Worm (Caenorhabditis elegans): Measurements from ENCODE around the gene tufm-1.
"Not testable (repeated sequence)": the region's sequence is repeated elsewhere in the genome, so short reads cannot be mapped to it uniquely, and the experiment has no call there.

Gene tufm-1

DNA sequence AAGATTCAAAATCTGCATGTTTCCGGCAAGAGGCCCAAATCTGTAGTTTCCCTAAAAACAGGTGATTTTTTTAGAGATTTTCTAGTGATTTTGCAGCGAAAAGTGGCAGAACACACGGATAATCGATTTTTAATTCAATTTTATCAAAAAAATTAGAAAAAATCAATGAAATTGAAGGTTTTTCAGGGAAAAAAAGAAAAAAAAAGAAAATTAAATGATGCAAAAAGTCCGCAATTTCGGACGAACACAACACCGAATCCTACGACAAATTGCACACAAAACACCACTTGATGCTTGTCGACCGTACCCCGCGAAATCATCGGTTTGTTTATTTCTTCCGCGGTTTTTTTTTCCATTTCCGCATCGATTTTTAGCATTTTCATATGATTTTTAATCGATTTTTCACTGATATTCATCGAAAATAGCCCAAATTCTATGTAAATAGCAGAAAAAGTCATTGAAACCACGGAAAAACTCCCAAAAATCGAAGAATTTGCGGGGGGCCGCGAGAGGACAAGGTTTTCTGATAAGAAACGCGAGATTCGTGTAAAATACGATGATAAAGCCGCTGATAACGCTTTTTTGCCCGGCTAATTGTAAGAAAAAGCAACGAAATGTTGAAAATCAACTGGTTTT lies at the start of gene tufm-1:
TSS of gene tufm-1 (minus strand) at position 51 of the 636 bp plus-strand sequence.
- TF ChIP-seq flt-1 (GFP tag; IDR thresholded peaks at IDR 0.05) = no peak
- TF ChIP-seq med-1 (GFP tag; optimal IDR thresholded peaks at IDR 0.05; ENCODE audit: insufficient read depth) = no peak
- TF ChIP-seq ztf-29 (GFP tag; IDR thresholded peaks at IDR 0.05) = no peak
- no peak for TF ChIP-seq T22C8.4 (GFP tag; IDR thresholded peaks at IDR 0.05)
- TF ChIP-seq tab-1 (GFP tag; IDR thresholded peaks at IDR 0.05) = no peak
- no peak for TF ChIP-seq cog-1 (tag; optimal IDR thresholded peaks at IDR 0.05)
- TF ChIP-seq ztf-23 (GFP tag; IDR thresholded peaks at IDR 0.05) = no peak
- no peak for TF ChIP-seq ref-1 (GFP tag; conservative IDR thresholded peaks at IDR 0.05)
- no peak for TF ChIP-seq klf-2 (GFP tag; conservative IDR thresholded peaks at IDR 0.05)

DNA sequence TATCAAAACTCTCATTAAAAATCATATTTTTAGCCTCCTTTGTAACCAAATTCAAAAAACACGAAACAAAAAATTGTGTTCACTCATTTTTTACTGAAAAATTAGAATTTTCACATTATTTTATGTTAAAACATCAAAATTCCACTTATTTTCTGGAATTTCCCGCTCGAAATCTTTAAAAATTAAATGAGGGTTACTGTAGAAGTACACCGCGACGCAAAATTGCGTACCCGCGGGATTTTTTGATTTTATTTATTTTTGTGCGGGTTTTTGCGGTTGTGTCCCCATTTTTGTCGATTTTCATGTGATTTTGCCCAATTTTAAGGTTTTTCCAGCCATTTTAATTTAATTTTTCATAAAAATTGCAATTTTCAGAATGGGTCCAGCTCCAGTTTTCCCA lies 43.6 kb upstream of the tufm-1 start:
- TF ChIP-seq ref-1 (GFP tag; conservative IDR thresholded peaks at IDR 0.05) (no peak), cog-1 (tag; optimal IDR thresholded peaks at IDR 0.05) (no peak), med-1 (GFP tag; optimal IDR thresholded peaks at IDR 0.05; ENCODE audit: insufficient read depth) (no peak)

DNA sequence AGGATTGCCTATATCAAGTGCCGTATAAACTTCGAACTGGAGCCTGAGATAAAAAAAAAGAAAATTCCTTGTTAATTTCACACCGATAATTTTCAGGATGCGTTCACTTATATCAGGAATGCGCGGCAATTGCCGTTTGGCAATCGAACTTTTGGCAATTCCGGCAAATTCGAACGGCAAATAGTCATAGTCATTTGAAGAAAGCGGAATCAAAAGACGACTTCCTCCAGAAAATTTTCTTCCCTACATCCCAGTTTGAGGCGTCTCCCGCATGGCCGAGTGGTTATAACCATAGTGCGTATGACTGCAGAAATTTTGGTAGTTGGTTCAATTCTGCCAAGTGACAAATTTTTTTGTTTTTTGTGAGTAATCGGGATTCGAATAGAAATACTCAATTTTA lies 41.2 kb upstream of the tufm-1 start, which contains the start of gene F56F11.4:
TSS of gene F56F11.4 (plus strand) at position 301 of the 400 bp plus-strand sequence.
- TF ChIP-seq med-1 (GFP tag; optimal IDR thresholded peaks at IDR 0.05; ENCODE audit: insufficient read depth) (no peak), T22C8.4 (GFP tag; IDR thresholded peaks at IDR 0.05) (no peak), ztf-29 (GFP tag; IDR thresholded peaks at IDR 0.05) (no peak), klf-2 (GFP tag; conservative IDR thresholded peaks at IDR 0.05) (no peak), ztf-23 (GFP tag; IDR thresholded peaks at IDR 0.05) (no peak), flt-1 (GFP tag; IDR thresholded peaks at IDR 0.05) (no peak), ref-1 (GFP tag; conservative IDR thresholded peaks at IDR 0.05) (no peak), tab-1 (GFP tag; IDR thresholded peaks at IDR 0.05) (no peak), cog-1 (tag; optimal IDR thresholded peaks at IDR 0.05) (no peak)

DNA sequence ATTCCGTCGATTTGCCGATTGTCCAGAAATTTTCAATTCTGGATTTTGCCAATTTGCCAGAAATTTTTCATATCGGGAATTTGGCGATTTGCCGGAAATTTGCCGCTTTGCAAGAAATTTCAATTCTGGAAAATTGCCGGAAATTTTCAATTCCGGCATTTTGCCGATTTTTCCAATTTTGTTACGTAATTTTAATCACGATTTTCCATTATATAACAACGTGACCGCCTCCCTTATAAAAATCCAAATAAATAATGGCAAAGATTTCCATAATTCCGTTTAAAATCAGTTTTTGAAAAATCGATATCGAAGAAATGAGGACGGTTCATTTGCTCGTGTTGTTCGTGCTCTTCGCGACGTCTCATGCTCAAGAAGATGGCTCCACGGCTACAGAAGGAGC lies 32.0 kb upstream of the tufm-1 start, which contains the start of gene H34I24.1:
TSS of gene H34I24.1 (plus strand) at position 301 of the 400 bp plus-strand sequence.
- not testable (repeated sequence) for TF ChIP-seq ref-1 (GFP tag; conservative IDR thresholded peaks at IDR 0.05); tab-1 (GFP tag; IDR thresholded peaks at IDR 0.05); ztf-23 (GFP tag; IDR thresholded peaks at IDR 0.05)

DNA sequence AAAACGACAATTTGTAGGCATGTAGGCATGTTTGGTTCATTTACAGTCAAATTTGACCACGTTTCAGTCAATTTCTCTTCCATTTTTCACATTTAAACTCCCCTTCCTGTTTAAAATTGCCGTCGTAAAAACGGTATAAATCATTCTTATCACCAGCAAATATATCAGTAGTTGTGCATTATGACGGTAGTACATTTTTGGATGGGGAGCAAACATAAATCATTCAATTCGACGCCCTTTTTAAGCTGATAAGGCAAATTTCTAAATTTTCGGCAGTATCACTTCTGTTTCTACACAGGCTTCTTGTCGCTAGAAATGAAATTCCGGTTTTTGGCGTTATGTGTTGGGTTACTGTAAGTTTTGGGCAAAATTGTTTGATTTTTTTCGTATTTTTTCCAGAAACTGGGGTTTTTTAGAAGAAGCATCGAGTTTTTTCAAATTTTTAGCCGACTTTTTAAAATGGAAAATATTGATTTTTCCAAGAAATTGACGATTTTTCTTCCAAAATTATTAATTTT lies 27.1 kb upstream of the tufm-1 start, which contains the start of gene H34I24.2:
TSS of gene H34I24.2 (plus strand) at position 189 of the 518 bp plus-strand sequence.
- TF ChIP-seq cog-1 (tag; optimal IDR thresholded peaks at IDR 0.05) (no peak), klf-2 (GFP tag; conservative IDR thresholded peaks at IDR 0.05) (no peak), tab-1 (GFP tag; IDR thresholded peaks at IDR 0.05) (no peak), flt-1 (GFP tag; IDR thresholded peaks at IDR 0.05) (no peak)

DNA sequence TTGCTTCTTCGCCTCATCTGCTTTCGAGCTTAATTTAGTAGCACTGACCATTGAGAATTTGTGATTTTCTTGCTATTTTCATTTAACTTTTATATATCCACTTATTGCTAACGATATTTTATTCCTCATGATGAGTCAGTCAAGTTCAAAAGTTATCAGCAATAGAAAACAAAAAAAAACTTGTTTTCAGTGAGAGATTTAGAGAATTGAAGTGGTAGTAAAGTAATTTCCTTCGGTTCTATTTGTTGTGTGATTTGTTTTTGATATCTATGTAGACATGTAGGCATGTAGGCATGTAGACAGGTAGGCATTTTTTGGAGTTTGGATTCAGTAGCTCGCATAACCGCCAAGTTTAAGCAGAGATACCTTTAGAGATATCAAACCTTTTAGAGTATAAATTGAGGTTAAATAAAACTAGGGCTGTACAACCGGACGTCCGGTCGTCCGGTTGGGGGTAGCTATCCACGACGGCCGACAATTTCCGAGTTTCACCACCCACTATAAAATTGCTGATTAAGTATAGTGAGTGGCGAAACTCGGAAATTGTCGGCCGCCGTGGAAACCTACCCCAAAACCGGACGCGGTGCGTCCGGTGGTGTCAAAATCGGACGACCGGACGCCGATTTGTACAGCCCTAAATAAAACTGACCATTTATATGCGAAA lies 26.2 kb upstream of the tufm-1 start, which contains the start of gene Y71H2AR.2:
TSS of gene Y71H2AR.2 (minus strand) at position 51 of the 664 bp plus-strand sequence.
- TF ChIP-seq T22C8.4 (GFP tag; IDR thresholded peaks at IDR 0.05) (no peak), ref-1 (GFP tag; conservative IDR thresholded peaks at IDR 0.05) (no peak), med-1 (GFP tag; optimal IDR thresholded peaks at IDR 0.05; ENCODE audit: insufficient read depth) (no peak), cog-1 (tag; optimal IDR thresholded peaks at IDR 0.05) (no peak), flt-1 (GFP tag; IDR thresholded peaks at IDR 0.05) (no peak), ztf-29 (GFP tag; IDR thresholded peaks at IDR 0.05) (no peak), tab-1 (GFP tag; IDR thresholded peaks at IDR 0.05) (no peak), klf-2 (GFP tag; conservative IDR thresholded peaks at IDR 0.05) (no peak), ztf-23 (GFP tag; IDR thresholded peaks at IDR 0.05) (no peak)

DNA sequence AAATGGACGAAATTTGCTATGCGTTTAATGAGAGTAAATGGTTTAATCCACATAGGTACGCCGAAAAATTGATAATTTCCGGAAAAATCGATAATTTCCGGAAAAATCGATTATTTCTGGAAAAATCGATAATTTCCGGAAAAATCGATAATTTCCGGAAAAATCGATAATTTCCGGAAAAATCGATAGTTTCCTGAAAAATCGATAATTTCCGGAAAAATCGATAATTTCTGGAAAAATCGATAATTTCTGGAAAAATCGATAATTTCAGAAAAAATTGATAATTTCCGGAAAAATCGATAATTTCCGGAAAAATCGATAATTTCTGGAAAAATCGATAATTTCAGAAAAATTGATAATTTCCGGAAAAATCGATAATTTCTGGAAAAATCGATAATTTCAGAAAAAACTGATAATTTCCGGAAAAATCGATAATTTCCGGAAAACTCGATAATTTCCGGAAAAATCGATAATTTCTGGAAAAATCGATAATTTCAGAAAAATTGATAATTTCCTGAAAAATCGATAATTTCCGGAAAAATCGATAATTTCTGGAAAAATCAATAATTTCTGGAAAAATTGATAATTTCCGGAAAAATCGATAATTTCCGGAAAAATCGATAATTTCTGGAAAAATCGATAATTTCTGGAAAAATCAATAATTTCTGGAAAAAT lies 22.1 kb upstream of the tufm-1 start:
- peak; percentile 100 for TF ChIP-seq T22C8.4 (GFP tag; IDR thresholded peaks at IDR 0.05)

DNA sequence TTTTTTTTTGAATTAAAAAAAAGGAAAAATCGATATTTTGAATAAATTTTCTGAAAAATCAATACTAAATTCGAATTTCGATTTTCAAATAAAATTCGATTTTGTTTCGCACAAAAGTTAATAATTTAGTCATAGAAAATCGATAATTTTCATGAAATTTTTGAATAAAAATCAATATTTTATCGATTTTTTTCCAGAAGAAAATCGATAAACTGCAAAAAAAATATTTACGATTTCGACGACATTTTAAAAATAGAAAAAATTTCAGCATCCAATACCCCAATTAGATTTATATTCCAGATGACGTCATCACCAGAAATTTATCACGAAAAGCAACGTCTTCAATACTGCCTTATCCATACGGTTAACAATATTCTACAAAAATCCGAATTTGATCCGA lies 21.6 kb upstream of the tufm-1 start, which contains the start of gene josd-1:
TSS of gene josd-1 (plus strand) at position 301 of the 400 bp plus-strand sequence.
- TF ChIP-seq klf-2 (GFP tag; conservative IDR thresholded peaks at IDR 0.05) = no peak
- TF ChIP-seq cog-1 (tag; optimal IDR thresholded peaks at IDR 0.05) = no peak
- no peak for TF ChIP-seq med-1 (GFP tag; optimal IDR thresholded peaks at IDR 0.05; ENCODE audit: insufficient read depth)
- TF ChIP-seq ztf-29 (GFP tag; IDR thresholded peaks at IDR 0.05) = no peak
- no peak for TF ChIP-seq ztf-23 (GFP tag; IDR thresholded peaks at IDR 0.05)
- no peak; the same call in 1 of the 2 replicates for TF ChIP-seq T22C8.4 (GFP tag; IDR thresholded peaks at IDR 0.05)
- no peak for TF ChIP-seq flt-1 (GFP tag; IDR thresholded peaks at IDR 0.05)
- TF ChIP-seq ref-1 (GFP tag; conservative IDR thresholded peaks at IDR 0.05) = no peak
- no peak for TF ChIP-seq tab-1 (GFP tag; IDR thresholded peaks at IDR 0.05)

DNA sequence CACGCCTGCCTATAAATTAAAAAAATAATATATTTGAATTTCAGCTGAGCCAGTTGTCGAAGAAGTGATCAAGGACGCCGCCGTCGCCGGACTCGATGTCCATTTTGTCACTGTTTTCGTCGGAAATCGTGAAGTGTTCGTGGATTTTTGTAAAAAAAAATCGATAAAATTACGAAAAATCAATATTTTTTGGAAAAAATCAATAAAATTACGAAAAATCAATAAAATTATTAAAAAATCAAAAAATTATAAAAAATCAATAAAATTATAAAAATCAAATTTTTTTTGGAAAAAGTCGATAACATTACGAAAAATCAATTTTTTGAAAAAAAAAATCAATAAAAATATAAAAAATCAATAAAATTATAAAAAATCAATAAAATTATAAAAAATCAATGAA lies 20.2 kb upstream of the tufm-1 start:
- TF ChIP-seq ztf-23 (GFP tag; IDR thresholded peaks at IDR 0.05) = no peak
- TF ChIP-seq tab-1 (GFP tag; IDR thresholded peaks at IDR 0.05) = no peak
- no peak for TF ChIP-seq klf-2 (GFP tag; conservative IDR thresholded peaks at IDR 0.05)
- TF ChIP-seq T22C8.4 (GFP tag; IDR thresholded peaks at IDR 0.05) = peak; percentile 77
- TF ChIP-seq med-1 (GFP tag; optimal IDR thresholded peaks at IDR 0.05; ENCODE audit: insufficient read depth) = no peak
- TF ChIP-seq flt-1 (GFP tag; IDR thresholded peaks at IDR 0.05) = no peak
